Fruit fly (Drosophila melanogaster) whole organism, embryonic: ENCODE measurements around the gene pyd.

ENCODE experiments used
- Atf-2 ChIP-seq: fragments of 200-800 bp; sonication (Bioruptor generic); optimal IDR thresholded peaks from 2 replicates; lab custom pipeline; 2016; ENCODE audit warnings: missing biosample characterization, missing genetic modification characterization
- BEAF-32 ChIP-seq: fragments of 200-800 bp; sonication (Bioruptor generic); optimal IDR thresholded peaks from 3 replicates; lab custom pipeline; 2017; ENCODE audit warnings: missing biosample characterization, missing genetic modification characterization, mild to moderate bottlenecking, moderate library complexity, missing genetic modification reagents
- CG10209 ChIP-seq: fragments of 200-800 bp; sonication (Bioruptor generic); optimal IDR thresholded peaks from 3 replicates; lab custom pipeline; 2017; ENCODE audit warnings: missing biosample characterization, mild to moderate bottlenecking, missing genetic modification characterization, missing genetic modification reagents
- CG10462 ChIP-seq: fragments of 200-800 bp; sonication (Bioruptor generic); optimal IDR thresholded peaks from 2 replicates; lab custom pipeline; 2016; ENCODE audit warnings: missing biosample characterization, missing genetic modification characterization
- CG11695 ChIP-seq: fragments of 200-800 bp; sonication (Bioruptor generic); IDR thresholded peaks from 3 replicates; pipeline ENCODE4 v1.3.6; 2022; ENCODE audit warnings: missing biosample characterization, missing genetic modification characterization
- CG12219 ChIP-seq: fragments of 200-800 bp; sonication (Bioruptor generic); optimal IDR thresholded peaks from 3 replicates; lab custom pipeline; 2018; ENCODE audit warnings: missing biosample characterization, mild to moderate bottlenecking, missing genetic modification characterization
- CG13123 ChIP-seq: fragments of 200-800 bp; sonication (Bioruptor generic); optimal IDR thresholded peaks from 2 replicates; lab custom pipeline; 2016; ENCODE audit warnings: missing biosample characterization, missing genetic modification characterization
- CG15514 ChIP-seq: fragments of 200-800 bp; sonication (Bioruptor generic); optimal IDR thresholded peaks from 3 replicates; lab custom pipeline; 2017; ENCODE audit warnings: missing biosample characterization, missing genetic modification characterization, mild to moderate bottlenecking, moderate library complexity, missing genetic modification reagents
- CG2712 ChIP-seq: fragments of 200-800 bp; optimal IDR thresholded peaks from 3 replicates; lab custom pipeline; 2019; ENCODE audit warnings: missing biosample characterization, mild to moderate bottlenecking, missing genetic modification characterization, moderate library complexity
- CG4424 ChIP-seq: fragments of 200-800 bp; sonication (Bioruptor generic); optimal IDR thresholded peaks from 3 replicates; lab custom pipeline; 2016; ENCODE audit warnings: missing biosample characterization, missing genetic modification characterization
- CG4730 ChIP-seq: fragments of 200-800 bp; sonication (Bioruptor generic); IDR thresholded peaks from 2 replicates; pipeline ENCODE4 v1.3.6; 2022; ENCODE audit warnings: missing biosample characterization, missing genetic modification characterization
- CG6765 ChIP-seq: fragments of 200-800 bp; sonication (Bioruptor generic); optimal IDR thresholded peaks from 3 replicates; lab custom pipeline; 2017; ENCODE audit warnings: missing biosample characterization, mild to moderate bottlenecking, missing genetic modification characterization
- CG6791 ChIP-seq: fragments of 200-800 bp; sonication (Bioruptor generic); IDR thresholded peaks from 3 replicates; pipeline ENCODE4 v1.3.6; 2022; ENCODE audit warnings: missing biosample characterization, missing genetic modification characterization; ENCODE audit not compliant: partially characterized antibody
- CG7372 ChIP-seq: fragments of 200-800 bp; sonication (Bioruptor generic); IDR thresholded peaks from 2 replicates; pipeline ENCODE4 v1.3.6; 2022; ENCODE audit warnings: missing biosample characterization, missing genetic modification characterization
- CG7745 ChIP-seq: fragments of 200-800 bp; sonication (Bioruptor generic); optimal IDR thresholded peaks from 2 replicates; lab custom pipeline; 2018; ENCODE audit warnings: missing biosample characterization, mild to moderate bottlenecking, missing genetic modification characterization, moderate library complexity
- CG8089 ChIP-seq: fragments of 200-800 bp; sonication (Bioruptor generic); optimal IDR thresholded peaks from 3 replicates; lab custom pipeline; 2016; ENCODE audit warnings: missing biosample characterization, missing genetic modification characterization
- CG8290 ChIP-seq, 3 experiments: fragments of 200-800 bp; sonication (Bioruptor generic); optimal IDR thresholded peaks; 2 replicates each; lab custom pipeline; 2016 to 2019; ENCODE audit warnings: missing biosample characterization in 3 of 3, missing genetic modification characterization in 3 of 3, mild to moderate bottlenecking in 2 of 3, moderate library complexity in 1 of 3
- CG8388 ChIP-seq: fragments of 200-800 bp; sonication (Bioruptor generic); optimal IDR thresholded peaks from 2 replicates; lab custom pipeline; 2019; ENCODE audit warnings: missing biosample characterization, mild to moderate bottlenecking, missing genetic modification characterization, moderate library complexity
- Dfd ChIP-seq, 2 experiments: fragments of >200 bp; optimal IDR thresholded peaks; 2 replicates each; lab custom pipeline; 2017; ENCODE audit warnings: missing biosample characterization in 2 of 2, missing genetic modification characterization in 2 of 2
- Gsc ChIP-seq: fragments of 200-800 bp; sonication (Bioruptor generic); IDR thresholded peaks from 2 replicates; pipeline ENCODE4 v1.3.6; 2022; ENCODE audit warnings: missing biosample characterization, missing genetic modification characterization
- HLH3B ChIP-seq: fragments of 200-800 bp; sonication (Bioruptor generic); IDR thresholded peaks from 2 replicates; pipeline ENCODE4 v1.3.6; 2022; ENCODE audit warnings: missing biosample characterization, missing genetic modification characterization
- MESR4 ChIP-seq: fragments of 200-800 bp; sonication (Bioruptor generic); optimal IDR thresholded peaks from 2 replicates; lab custom pipeline; 2018; ENCODE audit warnings: missing biosample characterization, mild to moderate bottlenecking, missing genetic modification characterization, moderate library complexity
- Max ChIP-seq: fragments of 200-800 bp; sonication (Bioruptor generic); optimal IDR thresholded peaks from 2 replicates; lab custom pipeline; 2016; ENCODE audit warnings: missing biosample characterization, mild to moderate bottlenecking, missing genetic modification characterization
- NC2α ChIP-seq: fragments of 200-800 bp; sonication (Bioruptor generic); optimal IDR thresholded peaks from 2 replicates; lab custom pipeline; 2016; ENCODE audit warnings: missing biosample characterization, missing genetic modification characterization
- Oaz ChIP-seq: fragments of 200-800 bp; sonication (Bioruptor generic); IDR thresholded peaks from 2 replicates; pipeline ENCODE4 v1.3.6; 2022; ENCODE audit warnings: missing biosample characterization, missing genetic modification characterization
- Optix ChIP-seq: fragments of 200-800 bp; sonication (Bioruptor generic); IDR thresholded peaks from 3 replicates; pipeline ENCODE4 v1.3.6; 2022; ENCODE audit warnings: missing biosample characterization, missing genetic modification characterization
- Ravus ChIP-seq: fragments of 200-800 bp; sonication (Bioruptor generic); IDR thresholded peaks from 2 replicates; pipeline ENCODE4 v1.3.6; 2022; ENCODE audit warnings: missing biosample characterization, missing genetic modification characterization
- Scr ChIP-seq: fragments of 200-800 bp; sonication (Bioruptor generic); IDR thresholded peaks from 2 replicates; pipeline ENCODE4 v1.3.6; 2022; ENCODE audit warnings: missing biosample characterization, missing genetic modification characterization; ENCODE audit not compliant: partially characterized antibody
- Stat92E ChIP-seq, 3 experiments: fragments of >200 bp in 2 of 3; fragments of 200-800 bp in 1 of 3; sonication (Bioruptor generic) in 1 of 3; optimal IDR thresholded peaks; 2 replicates each; lab custom pipeline; 2017 to 2019; ENCODE audit warnings: missing biosample characterization in 3 of 3, missing genetic modification characterization in 3 of 3, mild to moderate bottlenecking in 1 of 3, moderate library complexity in 1 of 3
- Taf1 ChIP-seq: fragments of 200-800 bp; sonication (Bioruptor generic); IDR thresholded peaks from 2 replicates; pipeline ENCODE4 v1.3.6; 2022; ENCODE audit warnings: missing biosample characterization, missing genetic modification characterization
- ara ChIP-seq: fragments of 200-800 bp; sonication (Bioruptor generic); IDR thresholded peaks from 2 replicates; pipeline ENCODE4 v1.3.6; 2022; ENCODE audit warnings: missing biosample characterization, missing genetic modification characterization
- ash1 ChIP-seq: fragments of 200-800 bp; sonication (Bioruptor generic); optimal IDR thresholded peaks from 2 replicates; lab custom pipeline; 2018; ENCODE audit warnings: missing biosample characterization, mild to moderate bottlenecking, missing genetic modification characterization
- bcd ChIP-seq: fragments of 200-800 bp; sonication (Bioruptor generic); optimal IDR thresholded peaks from 2 replicates; lab custom pipeline; 2017; ENCODE audit warnings: missing biosample characterization, mild to moderate bottlenecking, missing genetic modification characterization
- caup ChIP-seq: fragments of 200-800 bp; sonication (Bioruptor generic); optimal IDR thresholded peaks from 3 replicates; lab custom pipeline; 2017; ENCODE audit warnings: missing biosample characterization, mild to moderate bottlenecking, missing genetic modification characterization, moderate library complexity; ENCODE audit not compliant: severe bottlenecking
- cg ChIP-seq: fragments of 200-800 bp; sonication (Bioruptor generic); optimal IDR thresholded peaks from 3 replicates; lab custom pipeline; 2019; ENCODE audit warnings: missing biosample characterization, mild to moderate bottlenecking, missing genetic modification characterization, moderate library complexity
- corto ChIP-seq: fragments of 200-800 bp; sonication (Bioruptor generic); optimal IDR thresholded peaks from 2 replicates; lab custom pipeline; 2016; ENCODE audit warnings: missing biosample characterization, mild to moderate bottlenecking, missing genetic modification characterization, moderate library complexity
- ems ChIP-seq: fragments of 200-800 bp; sonication (Bioruptor generic); optimal IDR thresholded peaks from 3 replicates; lab custom pipeline; 2016; ENCODE audit warnings: missing biosample characterization, missing genetic modification characterization
- esg ChIP-seq: fragments of 200-800 bp; sonication (Bioruptor generic); conservative IDR thresholded peaks from 2 replicates; pipeline ENCODE4 v1.3.6; 2022; ENCODE audit warnings: missing biosample characterization, missing genetic modification characterization
- gem ChIP-seq: fragments of 200-800 bp; sonication (Bioruptor generic); optimal IDR thresholded peaks from 2 replicates; lab custom pipeline; 2019; ENCODE audit warnings: missing biosample characterization, mild to moderate bottlenecking, missing genetic modification characterization, moderate library complexity
- gro ChIP-seq: fragments of 200-800 bp; sonication (Bioruptor generic); optimal IDR thresholded peaks from 2 replicates; lab custom pipeline; 2016; ENCODE audit warnings: missing biosample characterization, missing genetic modification characterization
- klu ChIP-seq: fragments of 200-800 bp; sonication (Bioruptor generic); IDR thresholded peaks from 2 replicates; pipeline ENCODE4 v1.3.6; 2022; ENCODE audit warnings: missing biosample characterization, missing genetic modification characterization
- org-1 ChIP-seq: fragments of 200-800 bp; sonication (Bioruptor generic); optimal IDR thresholded peaks from 2 replicates; lab custom pipeline; 2017; ENCODE audit warnings: missing biosample characterization, missing genetic modification characterization
- sc ChIP-seq, 3 experiments: fragments of >200 bp in 2 of 3; fragments of 200-800 bp in 1 of 3; sonication (Bioruptor generic) in 1 of 3; optimal IDR thresholded peaks; 2 replicates in 2 of 3; 3 replicates in 1 of 3; lab custom pipeline; 2017; ENCODE audit warnings: mild to moderate bottlenecking in 1 of 3, missing biosample characterization in 1 of 3, missing genetic modification characterization in 1 of 3, missing genetic modification reagents in 1 of 3
- schlank ChIP-seq: fragments of 200-800 bp; sonication (Bioruptor generic); optimal IDR thresholded peaks from 2 replicates; lab custom pipeline; 2018; ENCODE audit warnings: missing biosample characterization, mild to moderate bottlenecking, missing genetic modification characterization
- slbo ChIP-seq: fragments of 200-800 bp; sonication (Bioruptor generic); IDR thresholded peaks from 2 replicates; pipeline ENCODE4 v1.3.6; 2022; ENCODE audit warnings: missing biosample characterization, missing genetic modification characterization
- tap ChIP-seq: fragments of 200-800 bp; optimal IDR thresholded peaks from 3 replicates; lab custom pipeline; 2019; ENCODE audit warnings: missing biosample characterization, mild to moderate bottlenecking, missing genetic modification characterization, moderate library complexity
- toy ChIP-seq: fragments of 200-800 bp; sonication (Bioruptor generic); IDR thresholded peaks from 2 replicates; pipeline ENCODE4 v1.3.6; 2022; ENCODE audit warnings: missing biosample characterization, missing genetic modification characterization
- ttk ChIP-seq: fragments of 200-800 bp; sonication (Bioruptor generic); IDR thresholded peaks from 2 replicates; pipeline ENCODE4 v2.1.2; 2022; ENCODE audit warnings: missing biosample characterization, missing genetic modification characterization
- tup ChIP-seq: fragments of 200-800 bp; sonication (Bioruptor generic); optimal IDR thresholded peaks from 2 replicates; lab custom pipeline; 2016; ENCODE audit warnings: missing biosample characterization, mild to moderate bottlenecking, missing genetic modification characterization, moderate library complexity

The pyd gene

DNA sequence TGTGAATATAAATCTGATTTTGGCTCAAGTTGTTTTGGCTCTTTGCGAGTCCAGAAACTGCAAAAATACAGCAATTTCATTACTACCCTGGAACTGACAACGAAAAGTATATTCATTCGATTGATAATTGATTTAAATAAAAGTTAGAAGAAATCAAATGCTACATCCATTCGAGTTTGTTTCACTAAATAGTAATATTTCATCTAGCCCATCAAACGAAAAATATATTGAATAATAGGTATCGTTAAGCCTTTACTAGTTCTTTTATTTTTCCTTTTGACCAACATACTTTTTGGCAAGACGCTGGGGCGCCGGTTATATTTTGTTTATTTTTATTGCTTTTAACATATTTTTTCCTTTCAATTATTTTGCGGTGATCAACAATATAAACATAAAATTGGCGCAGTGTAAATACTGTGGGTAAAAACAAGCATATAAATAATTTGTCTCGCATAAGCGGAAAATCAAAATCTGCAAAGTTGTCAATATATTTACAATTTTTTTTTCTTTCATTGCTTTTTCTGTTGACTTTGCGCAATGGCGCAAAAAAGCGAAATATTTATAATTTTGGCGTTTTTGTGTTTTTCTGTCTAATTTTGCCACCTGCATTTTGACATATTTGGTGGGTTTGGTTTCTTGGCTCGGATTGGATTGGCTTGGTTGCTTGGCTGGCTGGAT, 38.6 kb downstream of the pyd start (continued):
- no peak for TF ChIP-seq ttk (GFP tag; lab: Robert Waterston, UW)
- TF ChIP-seq esg (GFP tag; lab: Robert Waterston, UW): no peak; the same call in 1 of the 2 replicates
- TF ChIP-seq MESR4: no peak
- TF ChIP-seq ems: no peak
- TF ChIP-seq Max: no peak
- no peak for TF ChIP-seq sc (optimal IDR thresholded peaks at IDR 0.05; lab: Kevin White, UChicago)
- TF ChIP-seq sc (GFP tag; optimal IDR thresholded peaks at IDR 0.05; lab: Kevin White, UChicago): no peak
- TF ChIP-seq CG4424 (GFP tag; lab: Kevin White, UChicago): no peak
- no peak for TF ChIP-seq CG7372
- TF ChIP-seq tap (tag; lab: Kevin White, UChicago): no peak
- TF ChIP-seq Stat92E (GFP tag; optimal IDR thresholded peaks at IDR 0.05; lab: Kevin White, UChicago): no peak
- TF ChIP-seq bcd: no peak
- no peak for TF ChIP-seq BEAF-32
- peak; percentile 52 for TF ChIP-seq gem (tag; lab: Kevin White, UChicago)
- no peak for TF ChIP-seq schlank
- no peak for TF ChIP-seq Dfd (GFP tag; optimal IDR thresholded peaks at IDR 0.05; lab: Kevin White, UChicago)
- no peak for TF ChIP-seq toy
- no peak for TF ChIP-seq CG8290 (GFP tag; optimal IDR thresholded peaks at IDR 0.05; lab: Kevin White, UChicago)
- peak in 1 of 2 experiments; percentile 31 for TF ChIP-seq CG8290 (tag; optimal IDR thresholded peaks at IDR 0.05; lab: Kevin White, UChicago)
- TF ChIP-seq org-1 (GFP tag; lab: Kevin White, UChicago): no peak
- no peak for TF ChIP-seq CG4730 (GFP tag; lab: Robert Waterston, UW)
- TF ChIP-seq Atf-2 (GFP tag; lab: Kevin White, UChicago): no peak
- no peak for TF ChIP-seq CG8388 (GFP tag; lab: Kevin White, UChicago)
- TF ChIP-seq Scr (GFP tag; lab: Robert Waterston, UW): no peak
- no peak for TF ChIP-seq caup
- no peak for TF ChIP-seq Gsc
- no peak for TF ChIP-seq CG13123
- TF ChIP-seq CG15514: no peak
- TF ChIP-seq HLH3B (GFP tag; lab: Robert Waterston, UW): peak; percentile 24; the same call in 1 of the 2 replicates
- TF ChIP-seq gro (GFP tag; lab: Kevin White, UChicago): no peak
- TF ChIP-seq Oaz (GFP tag; lab: Robert Waterston, UW): no peak
- peak; percentile 61 for TF ChIP-seq slbo (GFP tag; lab: Robert Waterston, UW)
- TF ChIP-seq ara (GFP tag; lab: Robert Waterston, UW): no peak
- TF ChIP-seq CG6765 (GFP tag; lab: Kevin White, UChicago): no peak
- TF ChIP-seq CG10209: peak; percentile 11
- no peak for TF ChIP-seq Optix (GFP tag; lab: Robert Waterston, UW)
- TF ChIP-seq corto (GFP tag; lab: Kevin White, UChicago): no peak
- TF ChIP-seq CG10462 (GFP tag; lab: Kevin White, UChicago): no peak
- no peak for TF ChIP-seq CG8089
- peak; percentile 20 for TF ChIP-seq CG2712 (tag; lab: Kevin White, UChicago)
- no peak for TF ChIP-seq ash1
- no peak for TF ChIP-seq NC2α (GFP tag; lab: Kevin White, UChicago)
- no peak for TF ChIP-seq cg (GFP tag; lab: Kevin White, UChicago)
- TF ChIP-seq CG6791 (GFP tag; lab: Robert Waterston, UW): no peak
- no peak for TF ChIP-seq klu (GFP tag; lab: Robert Waterston, UW)
- no peak for TF ChIP-seq Ravus
- no peak for TF ChIP-seq CG7745 (tag; lab: Kevin White, UChicago)
- TF ChIP-seq CG12219 (GFP tag; lab: Kevin White, UChicago): no peak
- no peak for TF ChIP-seq tup (GFP tag; lab: Kevin White, UChicago)
- 0 out of 3 replicates have a peak, but pooled peaks have one; percentile 27 for TF ChIP-seq CG11695 (GFP tag; lab: Robert Waterston, UW)
- no peak for TF ChIP-seq Taf1 (GFP tag; lab: Robert Waterston, UW)
